Worm (Caenorhabditis elegans) whole organism, L4 larva: ENCODE data around the gene Y47D7A.2.

Experiments
- Y5F2A.4 ChIP-seq: fragments of 200-800 bp; sonication (Bioruptor generic); optimal IDR thresholded peaks from 2 replicates; lab custom pipeline; 2018; ENCODE audit warnings: mild to moderate bottlenecking, missing genetic modification characterization, missing compliant biosample characterization
- dpl-1 ChIP-seq: fragments of 150-350 bp; optimal IDR thresholded peaks from 2 replicates; lab custom pipeline; 2014; ENCODE audit warnings: missing biosample characterization, missing genetic modification reagents, missing genetic modification characterization

ce11 chrV:4386173-4386572 lies 33.9 kb upstream of the Y47D7A.2 start, which contains the start of gene F13A2.10:
- no peak for TF ChIP-seq Y5F2A.4
- TF ChIP-seq dpl-1 (GFP tag; lab: Kevin White, UChicago), result no peak
